Worm (Caenorhabditis elegans) whole organism, L3 larva: ENCODE results near the gene T04C9.3.

Experiments used
- elt-3 ChIP-seq, 3 experiments: fragments of 150-350 bp in 1 of 3; sonication (generic microtip) in 2 of 3; optimal IDR thresholded peaks; 2 replicates in 2 of 3; 4 replicates in 1 of 3; lab custom pipeline; 2014 to 2017; ENCODE audit warnings: missing biosample characterization in 3 of 3, missing genetic modification characterization in 3 of 3
- nhr-25 ChIP-seq: sonication (generic microtip); optimal IDR thresholded peaks from 2 replicates; lab custom pipeline; 2017; ENCODE audit warnings: missing biosample characterization, missing genetic modification characterization
- unc-39 ChIP-seq: sonication (generic microtip); optimal IDR thresholded peaks from 4 replicates; lab custom pipeline; 2017; ENCODE audit warnings: missing biosample characterization, missing genetic modification characterization
- zag-1 ChIP-seq: fragments of 150-350 bp; optimal IDR thresholded peaks from 2 replicates; lab custom pipeline; 2014; ENCODE audit warnings: missing biosample characterization, missing genetic modification characterization
- ztf-11 ChIP-seq: fragments of 150-350 bp; optimal IDR thresholded peaks from 2 replicates; lab custom pipeline; 2014; ENCODE audit warnings: missing biosample characterization, missing genetic modification characterization

DNA sequence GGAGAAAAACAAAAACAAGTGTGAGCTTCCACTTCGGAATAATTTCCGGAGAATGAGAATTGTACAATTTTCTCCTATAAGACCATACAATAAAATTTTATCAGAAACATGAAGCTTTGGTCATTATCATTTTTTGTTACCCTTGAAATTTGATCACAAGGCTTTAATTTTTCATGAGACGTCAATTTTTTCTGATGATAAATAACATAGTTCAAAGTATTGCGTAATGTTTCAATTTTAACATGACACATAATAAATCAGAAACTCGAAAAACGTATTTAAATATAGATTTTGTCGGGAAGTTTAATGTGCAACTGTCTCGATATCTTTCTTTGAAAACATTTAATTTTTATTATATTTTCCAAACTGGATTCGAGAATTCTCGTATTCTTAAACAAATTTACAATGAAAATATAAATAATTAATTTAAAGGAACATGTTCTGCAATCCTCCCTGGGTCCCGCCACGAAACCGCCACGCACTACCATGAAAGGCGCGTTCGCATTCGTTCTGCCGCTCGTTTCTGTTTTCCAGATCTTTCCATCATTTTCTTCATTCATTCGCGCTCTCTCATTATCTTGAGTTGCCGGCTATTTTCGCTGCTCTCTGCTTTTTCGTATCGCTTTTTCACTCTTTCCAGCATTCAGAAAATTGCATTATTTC, 46.5 kb upstream of the T04C9.3 start:
- no peak for TF ChIP-seq nhr-25 (tag; lab: Kevin White, UChicago)
- TF ChIP-seq ztf-11 (tag; lab: Kevin White, UChicago) = no peak
- no peak for TF ChIP-seq elt-3 (tag; optimal IDR thresholded peaks at IDR 0.05; lab: Kevin White, UChicago)
- no peak for TF ChIP-seq unc-39
- TF ChIP-seq zag-1 (tag; lab: Kevin White, UChicago) = no peak
